Worm (Caenorhabditis elegans): ENCODE data around the gene cyp-33E2.

cyp-33E2 gene

ce11 chrIV:8611886-8612542 lies at the start of gene cyp-33E2, which contains the start of gene F42A9.17:
TSS of gene cyp-33E2 (plus strand) at chrIV:8612334.
TSS of gene F42A9.17 (minus strand) at chrIV:8611936.
- no peak for TF ChIP-seq Y5F2A.4 (GFP tag; optimal IDR thresholded peaks at IDR 0.05)
- no peak for TF ChIP-seq snpc-1.2 (GFP tag; IDR thresholded peaks at IDR 0.05)
- no peak for TF ChIP-seq fkh-10 (GFP tag; optimal IDR thresholded peaks at IDR 0.05)
- TF ChIP-seq nhr-77 (tag; optimal IDR thresholded peaks at IDR 0.05): peak; percentile 44
- no peak for TF ChIP-seq arid-1 (GFP tag; conservative IDR thresholded peaks at IDR 0.05)
- no peak for TF ChIP-seq F10B5.3 (tag; optimal IDR thresholded peaks at IDR 0.05)
- no peak for TF ChIP-seq nhr-48 (tag; optimal IDR thresholded peaks at IDR 0.05)
- TF ChIP-seq skn-1 (tag; optimal IDR thresholded peaks at IDR 0.05): no peak
- TF ChIP-seq Y105C5A.15 (GFP tag; IDR thresholded peaks at IDR 0.05): no peak
- no peak for TF ChIP-seq hmg-1.1 (GFP tag; IDR thresholded peaks at IDR 0.05)
- TF ChIP-seq nhr-111 (GFP tag; optimal IDR thresholded peaks at IDR 0.05): no peak
- TF ChIP-seq pha-4 (GFP tag; IDR thresholded peaks at IDR 0.05): no peak
- peak; percentile 12 for TF ChIP-seq pha-4 (tag; optimal IDR thresholded peaks at IDR 0.05)
- peak; percentile 61 for TF ChIP-seq dve-1 (tag; optimal IDR thresholded peaks at IDR 0.05; ENCODE audit: insufficient read depth)
- no peak for TF ChIP-seq ZK337.2 (GFP tag; IDR thresholded peaks at IDR 0.05)
- no peak for TF ChIP-seq daf-8 (GFP tag; IDR thresholded peaks at IDR 0.05)
- TF ChIP-seq jun-1 (tag; optimal IDR thresholded peaks at IDR 0.05): no peak
- TF ChIP-seq cey-2 (tag; optimal IDR thresholded peaks at IDR 0.05; ENCODE audit: borderline replicate concordance, insufficient read depth): no peak
- peak; percentile 90 for TF ChIP-seq pqm-1 (tag; optimal IDR thresholded peaks at IDR 0.05)
- no peak for TF ChIP-seq nhr-11 (tag; optimal IDR thresholded peaks at IDR 0.05)
- no peak for TF ChIP-seq hlh-11 (tag; optimal IDR thresholded peaks at IDR 0.05)
- TF ChIP-seq spr-1 (tag; optimal IDR thresholded peaks at IDR 0.05): no peak
- TF ChIP-seq nhr-28 (tag; optimal IDR thresholded peaks at IDR 0.05): peak; percentile 88
- TF ChIP-seq set-16 (GFP tag; IDR thresholded peaks at IDR 0.05): no peak
- no peak for TF ChIP-seq zip-2 (tag; optimal IDR thresholded peaks at IDR 0.05)
- no peak for TF ChIP-seq dmd-6 (GFP tag; IDR thresholded peaks at IDR 0.05)
- TF ChIP-seq F26F4.8 (GFP tag; conservative IDR thresholded peaks at IDR 0.05): no peak
- no peak for TF ChIP-seq saeg-2 (GFP tag; IDR thresholded peaks at IDR 0.05)
- no peak for TF ChIP-seq zfp-2 (tag; optimal IDR thresholded peaks at IDR 0.05)
- TF ChIP-seq lin-13 (GFP tag; optimal IDR thresholded peaks at IDR 0.05): no peak
- no peak for TF ChIP-seq tag-97 (GFP tag; IDR thresholded peaks at IDR 0.05)
- TF ChIP-seq daf-16 (GFP tag; optimal IDR thresholded peaks at IDR 0.05): no peak
- peak; percentile 88 for TF ChIP-seq daf-16 (tag; optimal IDR thresholded peaks at IDR 0.05)
- no peak for TF ChIP-seq dmd-9 (GFP tag; IDR thresholded peaks at IDR 0.05)
- TF ChIP-seq ceh-32 (tag; optimal IDR thresholded peaks at IDR 0.05; ENCODE audit: poor library complexity): no peak
- no peak for TF ChIP-seq dmd-8 (GFP tag; IDR thresholded peaks at IDR 0.05)
- no peak for TF ChIP-seq sdz-12 (GFP tag; optimal IDR thresholded peaks at IDR 0.05)
- no peak for TF ChIP-seq egl-27 (tag; optimal IDR thresholded peaks at IDR 0.05)
- peak; percentile 65; the same call in 1 of the 2 replicates for TF ChIP-seq php-3 (GFP tag; IDR thresholded peaks at IDR 0.05)
- no peak for TF ChIP-seq aha-1 (tag)
- no peak for TF ChIP-seq ceh-20 (GFP tag; IDR thresholded peaks at IDR 0.05)
- TF ChIP-seq D1046.2 (GFP tag; IDR thresholded peaks at IDR 0.05): no peak
- no peak for TF ChIP-seq zip-11 (GFP tag; IDR thresholded peaks at IDR 0.05)
- TF ChIP-seq vab-7 (GFP tag; IDR thresholded peaks at IDR 0.05): no peak

Data from whole organism, L4 larva.